Worm (Caenorhabditis elegans) whole organism, L4 larva: ENCODE measurements around the gene clec-1.
A peak's percentile ranks its signal among the peaks of the same experiment; 100 is the strongest.

ENCODE experiments used
- dmd-6 ChIP-seq: fragments of 200-800 bp; sonication (Bioruptor generic); IDR thresholded peaks from 2 replicates; pipeline ENCODE4 v1.3.6; 2022; ENCODE audit warnings: missing genetic modification reagents, missing genetic modification characterization, missing compliant biosample characterization
- dve-1 ChIP-seq: sonication (generic microtip); optimal IDR thresholded peaks from 2 replicates; lab custom pipeline; 2017; ENCODE audit warnings: antibody characterized with exemption, mild to moderate bottlenecking, missing genetic modification characterization, missing compliant biosample characterization; ENCODE audit not compliant: insufficient read depth
- zip-2 ChIP-seq: fragments of 150-350 bp; optimal IDR thresholded peaks from 2 replicates; lab custom pipeline; 2014; ENCODE audit warnings: missing biosample characterization, missing genetic modification characterization

DNA sequence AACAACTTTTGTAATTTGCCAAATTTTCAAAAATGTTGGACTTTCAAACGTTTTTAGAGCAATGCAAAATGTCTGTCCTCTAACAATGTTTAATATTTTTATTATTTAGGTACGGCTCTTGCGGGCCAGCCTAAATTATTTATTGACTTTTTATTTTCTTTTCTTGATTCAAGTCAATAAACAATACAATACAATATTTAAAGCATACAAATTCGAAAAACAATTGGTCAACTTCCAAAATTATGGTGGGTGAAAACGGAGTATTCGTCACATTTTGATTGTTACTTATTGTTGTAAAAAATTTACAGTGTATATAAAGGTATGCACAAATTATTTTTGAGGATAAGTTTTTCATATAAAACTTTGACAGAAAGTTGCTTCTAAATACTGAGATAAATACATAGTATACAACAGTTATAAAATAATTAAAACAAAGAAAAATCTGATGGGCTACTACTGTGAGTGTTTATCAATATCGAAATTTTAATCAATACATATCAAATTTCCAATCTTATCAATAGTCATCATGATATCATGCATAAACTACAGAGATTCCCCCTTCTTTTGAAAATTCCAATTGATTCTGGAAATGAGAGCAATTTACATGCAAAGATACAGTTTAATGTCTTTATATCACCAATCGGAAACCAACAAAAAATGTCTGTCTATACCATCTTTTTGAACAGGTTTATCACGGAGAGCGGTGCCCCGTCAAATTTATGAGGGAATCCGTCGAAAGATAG lies 8.1 kb upstream of the clec-1 start, which contains the start of gene F25B4.8:
- peak; percentile 8 for TF ChIP-seq dve-1 (tag; lab: Kevin White, UChicago)
- TF ChIP-seq dmd-6 (GFP tag; lab: Robert Waterston, UW), result no peak
- no peak for TF ChIP-seq zip-2 (tag; lab: Kevin White, UChicago)
